Fruit fly (Drosophila melanogaster) Kc167 (cell line): ENCODE measurements around the gene ATPsynB.

Experiments used
- Myc ChIP-seq: fragments of >200 bp; optimal IDR thresholded peaks from 2 replicates; lab custom pipeline; 2017; ENCODE audit warnings: missing external identifiers
- Sin3A ChIP-seq: fragments of >200 bp; optimal IDR thresholded peaks from 2 replicates; lab custom pipeline; 2018; ENCODE audit warnings: missing external identifiers
- h ChIP-seq: fragments of >200 bp; optimal IDR thresholded peaks from 3 replicates; lab custom pipeline; 2018; ENCODE audit warnings: missing external identifiers
- insv ChIP-seq: fragments of >200 bp; optimal IDR thresholded peaks from 3 replicates; lab custom pipeline; 2018; ENCODE audit warnings: missing external identifiers
- psq ChIP-seq: fragments of >200 bp; optimal IDR thresholded peaks from 2 replicates; lab custom pipeline; 2017; ENCODE audit warnings: missing external identifiers
- ttk ChIP-seq: sonication (Bioruptor generic); optimal IDR thresholded peaks from 2 replicates; lab custom pipeline; 2017; ENCODE audit warnings: missing external identifiers

The ATPsynB gene

dm6 chr3L:9726707-9727106 is 3.1 kb upstream of the ATPsynB start, which contains the start of gene Naa60:
TSS of gene Naa60 (plus strand) at chr3L:9726895.
- TF ChIP-seq insv = no peak
- TF ChIP-seq psq (lab: Kevin White, UChicago) = no peak
- no peak for TF ChIP-seq Myc (lab: Kevin White, UChicago)
- no peak for TF ChIP-seq Sin3A (lab: Kevin White, UChicago)
- no peak for TF ChIP-seq h (lab: Kevin White, UChicago)
- no peak for TF ChIP-seq ttk (lab: Kevin White, UChicago)

DNA sequence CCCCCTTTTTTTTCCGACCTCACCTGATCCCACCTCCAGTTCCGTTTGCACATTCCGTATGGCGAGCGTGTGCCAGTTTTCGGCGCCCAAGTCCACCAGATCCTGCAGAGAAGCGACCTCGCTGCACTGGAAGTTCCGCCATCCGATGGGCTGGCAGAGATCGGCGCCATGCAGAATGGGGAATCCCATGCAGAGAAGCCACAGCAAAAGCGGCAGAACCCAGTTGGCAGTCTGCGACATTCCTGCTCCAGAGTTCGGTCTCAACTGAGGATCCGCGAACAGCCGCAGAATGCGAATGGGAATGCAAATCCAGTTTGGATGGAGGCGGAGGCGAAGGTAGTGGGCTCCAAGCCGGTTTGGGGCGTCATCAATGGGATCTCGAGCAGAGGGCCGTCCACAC is 3.8 kb downstream of the ATPsynB start, which contains the start of gene CG6749:
CG6749 (minus strand) TSS at position 245 of the 400 bp plus-strand sequence.
- TF ChIP-seq insv = no peak
- TF ChIP-seq h (lab: Kevin White, UChicago) = no peak
- TF ChIP-seq ttk (lab: Kevin White, UChicago) = no peak
- TF ChIP-seq Sin3A (lab: Kevin White, UChicago) = no peak
- no peak for TF ChIP-seq psq (lab: Kevin White, UChicago)
- no peak for TF ChIP-seq Myc (lab: Kevin White, UChicago)

DNA sequence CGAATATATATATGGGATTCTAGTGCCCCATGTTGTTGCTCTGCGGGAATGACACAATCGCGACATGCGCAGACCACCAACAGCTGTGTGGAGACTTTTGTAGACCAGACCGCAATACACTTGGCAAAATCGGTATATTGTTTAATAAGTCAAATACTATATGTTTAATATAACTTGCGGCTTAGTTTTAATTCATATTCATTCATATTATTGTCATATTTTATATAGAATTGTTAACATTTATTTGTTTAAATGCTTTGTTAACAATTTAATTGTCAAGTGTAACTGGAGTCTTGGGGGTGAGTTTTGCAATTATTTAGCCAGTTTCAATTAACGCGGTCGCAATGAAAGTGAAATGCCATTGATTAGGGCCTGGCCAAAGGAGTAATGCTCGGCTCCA is 9.8 kb downstream of the ATPsynB start:
- TF ChIP-seq psq (lab: Kevin White, UChicago) (no peak), Sin3A (lab: Kevin White, UChicago) (no peak), h (lab: Kevin White, UChicago) (no peak), insv (no peak), ttk (lab: Kevin White, UChicago) (no peak)

DNA sequence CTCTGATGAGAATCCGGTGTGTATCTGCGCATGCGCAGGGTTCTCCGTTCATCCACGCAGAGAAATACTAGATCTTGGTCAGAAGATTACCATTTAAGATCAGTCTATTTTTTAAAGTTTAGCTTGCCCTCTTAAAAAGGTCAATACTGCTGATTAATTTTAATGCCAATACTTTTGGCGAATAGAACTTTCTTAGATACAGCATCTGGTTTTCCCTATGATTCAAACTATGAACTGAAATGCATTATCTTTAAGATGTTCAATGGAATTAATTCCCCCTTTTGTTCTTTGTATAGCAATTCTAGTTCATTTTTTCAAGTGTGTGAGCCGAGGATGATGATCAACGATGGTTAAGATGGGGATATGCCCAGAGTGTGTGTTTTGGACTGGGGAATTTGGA is 12.5 kb downstream of the ATPsynB start:
- no peak for TF ChIP-seq Myc (lab: Kevin White, UChicago)
- TF ChIP-seq psq (lab: Kevin White, UChicago) = no peak
- TF ChIP-seq h (lab: Kevin White, UChicago) = no peak
- TF ChIP-seq insv = no peak
- no peak for TF ChIP-seq ttk (lab: Kevin White, UChicago)
- no peak for TF ChIP-seq Sin3A (lab: Kevin White, UChicago)

- TF ChIP-seq Sin3A (lab: Kevin White, UChicago) = no peak
- no peak for TF ChIP-seq psq (lab: Kevin White, UChicago)
- no peak for TF ChIP-seq h (lab: Kevin White, UChicago)
- no peak for TF ChIP-seq Myc (lab: Kevin White, UChicago)
- no peak for TF ChIP-seq insv
- no peak for TF ChIP-seq ttk (lab: Kevin White, UChicago)
These were observed 14.3 kb downstream of the ATPsynB start for dm6 chr3L:9744060-9744549.

DNA sequence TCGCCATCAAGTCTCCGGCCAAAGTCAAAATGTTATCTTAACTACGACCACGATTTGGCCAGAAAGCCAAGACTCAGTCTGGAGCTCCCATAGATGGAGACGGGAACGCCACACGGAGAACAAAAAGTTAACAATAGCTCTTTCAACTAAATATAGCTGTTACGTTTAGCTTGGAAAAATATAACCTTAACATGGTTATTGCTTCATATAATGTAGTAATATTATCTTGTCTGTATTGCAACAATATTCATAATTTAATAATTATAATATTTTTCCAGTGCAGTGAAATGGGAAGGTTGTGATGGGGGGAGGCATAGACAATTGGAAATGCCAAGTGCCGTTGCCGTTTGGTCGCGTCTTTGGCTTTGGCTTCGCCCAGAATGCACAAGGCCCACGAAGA is 15.6 kb downstream of the ATPsynB start:
- TF ChIP-seq psq (lab: Kevin White, UChicago) = no peak
- no peak for TF ChIP-seq Sin3A (lab: Kevin White, UChicago)
- no peak for TF ChIP-seq h (lab: Kevin White, UChicago)
- no peak for TF ChIP-seq insv
- no peak for TF ChIP-seq Myc (lab: Kevin White, UChicago)
- no peak for TF ChIP-seq ttk (lab: Kevin White, UChicago)

- TF ChIP-seq ttk (lab: Kevin White, UChicago) = no peak
- TF ChIP-seq insv = no peak
- TF ChIP-seq Myc (lab: Kevin White, UChicago) = no peak
- TF ChIP-seq psq (lab: Kevin White, UChicago) = no peak
- TF ChIP-seq Sin3A (lab: Kevin White, UChicago) = no peak
- no peak for TF ChIP-seq h (lab: Kevin White, UChicago)
These were observed 21.8 kb downstream of the ATPsynB start for dm6 chr3L:9751625-9752024.

DNA sequence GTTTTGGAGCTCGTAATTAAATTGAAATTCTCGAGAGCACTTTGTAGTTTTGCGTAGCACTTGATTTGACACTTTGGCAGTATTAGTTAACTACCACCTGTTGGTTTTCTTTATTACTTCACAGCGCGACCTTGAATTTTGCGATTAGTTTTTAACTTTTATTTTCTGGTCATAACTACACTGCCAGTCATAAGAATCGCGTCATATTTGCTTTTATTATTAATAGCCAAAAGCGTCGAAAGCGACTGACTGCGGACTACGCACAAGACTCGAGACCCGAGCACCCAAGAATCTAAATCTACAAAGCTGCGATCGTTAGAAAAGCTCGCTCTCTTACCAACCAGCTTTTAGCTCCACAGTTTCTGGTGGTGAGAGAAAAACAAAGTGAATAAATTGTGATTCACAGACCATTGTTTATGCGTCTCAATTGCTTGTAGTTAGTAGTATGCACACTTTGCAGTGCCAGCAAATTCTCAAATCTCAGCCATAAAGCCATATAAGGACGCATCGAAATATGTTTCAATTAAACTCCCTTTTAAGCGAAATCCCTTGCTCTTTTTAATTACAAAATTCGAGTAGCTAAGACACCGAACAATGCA is 30.5 kb downstream of the ATPsynB start, which contains the start of gene CG42268:
CG42268 (minus strand) TSS at position 245 of the 599 bp plus-strand sequence.
- no peak for TF ChIP-seq Sin3A (lab: Kevin White, UChicago)
- TF ChIP-seq insv = no peak
- TF ChIP-seq ttk (lab: Kevin White, UChicago) = no peak
- TF ChIP-seq h (lab: Kevin White, UChicago) = no peak
- no peak for TF ChIP-seq Myc (lab: Kevin White, UChicago)
- no peak for TF ChIP-seq psq (lab: Kevin White, UChicago)

DNA sequence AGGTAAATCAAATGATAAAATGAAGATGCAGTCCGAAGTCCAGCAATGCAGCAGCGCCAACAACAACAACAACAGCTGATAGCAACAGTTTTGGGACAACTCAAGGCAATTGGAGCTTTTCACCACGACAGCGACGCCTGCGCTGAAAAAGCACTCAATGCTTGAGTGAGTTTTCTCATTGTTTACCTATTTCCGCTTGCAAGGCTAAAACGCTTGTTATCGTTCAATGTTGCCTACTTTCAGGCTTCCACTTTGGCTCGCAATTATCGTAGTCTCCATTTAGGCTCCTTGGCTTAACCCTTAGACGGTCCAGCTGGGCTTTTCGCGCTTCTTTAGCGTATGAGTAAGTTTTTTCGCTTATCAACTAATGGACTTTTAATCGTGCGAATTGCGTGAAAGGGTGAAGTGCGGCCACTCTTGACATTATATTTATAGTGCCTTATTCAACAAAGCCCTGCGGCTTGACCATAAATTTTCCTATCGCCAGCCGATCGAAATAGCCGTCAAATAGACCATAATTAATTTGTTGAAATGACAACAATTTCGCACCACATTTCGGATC is 32.3 kb downstream of the ATPsynB start:
- no peak for TF ChIP-seq insv
- no peak for TF ChIP-seq Myc (lab: Kevin White, UChicago)
- TF ChIP-seq h (lab: Kevin White, UChicago) = no peak
- TF ChIP-seq ttk (lab: Kevin White, UChicago) = no peak
- TF ChIP-seq psq (lab: Kevin White, UChicago) = no peak
- TF ChIP-seq Sin3A (lab: Kevin White, UChicago) = no peak

- no peak for TF ChIP-seq h (lab: Kevin White, UChicago)
- no peak for TF ChIP-seq Myc (lab: Kevin White, UChicago)
- no peak for TF ChIP-seq ttk (lab: Kevin White, UChicago)
- no peak for TF ChIP-seq Sin3A (lab: Kevin White, UChicago)
- no peak for TF ChIP-seq psq (lab: Kevin White, UChicago)
- no peak for TF ChIP-seq insv
These were observed 33.7 kb downstream of the ATPsynB start, which contains the start of gene Ae2 for dm6 chr3L:9763389-9763917. TSS of gene Ae2 (plus strand) at chr3L:9763544.

- TF ChIP-seq Myc (lab: Kevin White, UChicago) (no peak), Sin3A (lab: Kevin White, UChicago) (no peak), psq (lab: Kevin White, UChicago) (no peak), ttk (lab: Kevin White, UChicago) (no peak), h (lab: Kevin White, UChicago) (no peak), insv (no peak)
These were observed 34.5 kb downstream of the ATPsynB start for dm6 chr3L:9764307-9764706.
